Worm (Caenorhabditis elegans) whole organism, young adult: ENCODE measurements around the gene air-1.
A peak's percentile ranks its signal among the peaks of the same experiment; 100 is the strongest.

Experiments
- B0035.1 ChIP-seq: sonication (generic microtip); optimal IDR thresholded peaks from 2 replicates; lab custom pipeline; 2016; ENCODE audit warnings: missing genetic modification characterization, mild to moderate bottlenecking, missing compliant biosample characterization, missing genotype, missing genetic modification reagents
- B0261.1 ChIP-seq: sonication (generic microtip); optimal IDR thresholded peaks from 2 replicates; lab custom pipeline; 2016; ENCODE audit warnings: mild to moderate bottlenecking, missing genetic modification characterization, moderate library complexity, missing compliant biosample characterization
- C06A6.2 ChIP-seq: fragments of 200-800 bp; sonication (Bioruptor generic); conservative IDR thresholded peaks from 2 replicates; pipeline ENCODE4 v1.3.6; 2022; ENCODE audit warnings: missing genetic modification characterization, missing compliant biosample characterization
- D2030.7 ChIP-seq: fragments of 200-800 bp; sonication (Bioruptor generic); IDR thresholded peaks from 2 replicates; pipeline ENCODE4 v1.3.6; 2022; ENCODE audit warnings: missing genetic modification reagents, missing genetic modification characterization, missing compliant biosample characterization
- F22D6.2 ChIP-seq: sonication (generic microtip); optimal IDR thresholded peaks from 2 replicates; lab custom pipeline; 2016; ENCODE audit warnings: mild to moderate bottlenecking, missing genetic modification characterization, missing compliant biosample characterization
- F49E8.2 ChIP-seq: sonication (generic microtip); optimal IDR thresholded peaks from 3 replicates; lab custom pipeline; 2017; ENCODE audit warnings: missing genetic modification characterization, mild to moderate bottlenecking, missing compliant biosample characterization, antibody characterized with exemption, moderate library complexity; ENCODE audit not compliant: insufficient read depth
- F57A8.1 ChIP-seq: fragments of 200-800 bp; sonication (Bioruptor generic); optimal IDR thresholded peaks from 2 replicates; lab custom pipeline; 2018; ENCODE audit warnings: mild to moderate bottlenecking, missing genetic modification characterization, moderate library complexity, missing compliant biosample characterization
- Y53G8AR.9 ChIP-seq: fragments of 200-800 bp; sonication (Bioruptor generic); conservative IDR thresholded peaks from 2 replicates; pipeline ENCODE4 v1.3.6; 2022; ENCODE audit warnings: missing genetic modification reagents, missing genetic modification characterization, missing compliant biosample characterization
- akir-1 ChIP-seq: fragments of 200-800 bp; sonication (Bioruptor generic); optimal IDR thresholded peaks from 2 replicates; lab custom pipeline; 2018; ENCODE audit warnings: mild to moderate bottlenecking, missing genetic modification characterization, moderate library complexity, missing compliant biosample characterization
- aptf-2 ChIP-seq: fragments of 200-800 bp; sonication (Bioruptor generic); conservative IDR thresholded peaks from 2 replicates; pipeline ENCODE4 v1.3.6; 2022; ENCODE audit warnings: missing genetic modification reagents, missing genetic modification characterization, missing compliant biosample characterization
- aptf-3 ChIP-seq: fragments of 200-800 bp; sonication (Bioruptor generic); IDR thresholded peaks from 2 replicates; pipeline ENCODE4 v1.3.6; 2022; ENCODE audit warnings: missing genetic modification characterization, missing compliant biosample characterization
- athp-1 ChIP-seq: sonication (generic microtip); optimal IDR thresholded peaks from 2 replicates; lab custom pipeline; 2017; ENCODE audit warnings: mild to moderate bottlenecking, missing genetic modification characterization, missing compliant biosample characterization
- attf-6 ChIP-seq: fragments of 200-800 bp; sonication (Bioruptor generic); IDR thresholded peaks from 2 replicates; pipeline ENCODE4 v1.3.6; 2022; ENCODE audit warnings: missing genetic modification reagents, missing genetic modification characterization, missing compliant biosample characterization
- bed-1 ChIP-seq: fragments of 200-800 bp; sonication (Bioruptor generic); IDR thresholded peaks from 2 replicates; pipeline ENCODE4 v1.3.6; 2022; ENCODE audit warnings: missing genetic modification reagents, missing genetic modification characterization, missing compliant biosample characterization
- cebp-1 ChIP-seq, 2 experiments: fragments of 200-800 bp in 1 of 2; sonication (Bioruptor generic) in 1 of 2; sonication (generic microtip) in 1 of 2; IDR thresholded peaks in 1 of 2; optimal IDR thresholded peaks in 1 of 2; 2 replicates each; pipeline versions ENCODE4 v1.3.6 to Lab custom; 2017 to 2022; ENCODE audit warnings: missing compliant biosample characterization in 2 of 2, missing genetic modification characterization in 2 of 2, mild to moderate bottlenecking in 1 of 2, missing genetic modification reagents in 1 of 2, moderate library complexity in 1 of 2
- ceh-79 ChIP-seq: sonication (generic microtip); optimal IDR thresholded peaks from 2 replicates; lab custom pipeline; 2017; ENCODE audit warnings: mild to moderate bottlenecking, missing genetic modification characterization, missing compliant biosample characterization
- ekl-4 ChIP-seq: fragments of 200-800 bp; sonication (Bioruptor generic); IDR thresholded peaks from 2 replicates; pipeline ENCODE4 v1.3.6; 2022; ENCODE audit warnings: missing genetic modification reagents, missing genetic modification characterization, missing compliant biosample characterization
- fkh-3 ChIP-seq: sonication (generic microtip); optimal IDR thresholded peaks from 2 replicates; lab custom pipeline; 2016; ENCODE audit warnings: mild to moderate bottlenecking, missing genetic modification characterization, missing compliant biosample characterization
- him-1 ChIP-seq: sonication (generic microtip); optimal IDR thresholded peaks from 2 replicates; lab custom pipeline; 2016; ENCODE audit warnings: missing genotype, missing genetic modification reagents, missing genetic modification characterization, missing compliant biosample characterization
- let-526 ChIP-seq: fragments of 200-800 bp; sonication (Bioruptor generic); IDR thresholded peaks from 2 replicates; pipeline ENCODE4 v1.3.6; 2022; ENCODE audit warnings: missing genetic modification reagents, missing genetic modification characterization, missing compliant biosample characterization
- let-607 ChIP-seq, 2 experiments: fragments of 200-800 bp in 1 of 2; sonication (Bioruptor generic) in 1 of 2; sonication (generic microtip) in 1 of 2; optimal IDR thresholded peaks; 2 replicates each; lab custom pipeline; 2016 to 2018; ENCODE audit warnings: mild to moderate bottlenecking in 2 of 2, missing compliant biosample characterization in 2 of 2, missing genetic modification characterization in 2 of 2, moderate library complexity in 2 of 2, missing genotype in 1 of 2
- lin-54 ChIP-seq: fragments of 200-800 bp; sonication (Bioruptor generic); optimal IDR thresholded peaks from 2 replicates; lab custom pipeline; 2018; ENCODE audit warnings: mild to moderate bottlenecking, missing genetic modification characterization, missing compliant biosample characterization
- lsl-1 ChIP-seq: fragments of 200-800 bp; sonication (Bioruptor generic); optimal IDR thresholded peaks from 2 replicates; lab custom pipeline; 2018; ENCODE audit warnings: mild to moderate bottlenecking, missing genetic modification characterization, moderate library complexity, missing compliant biosample characterization
- madf-10 ChIP-seq: sonication (generic microtip); optimal IDR thresholded peaks from 2 replicates; lab custom pipeline; 2016; ENCODE audit warnings: mild to moderate bottlenecking, missing genetic modification characterization, missing compliant biosample characterization
- mel-28 ChIP-seq: sonication (generic microtip); optimal IDR thresholded peaks from 2 replicates; lab custom pipeline; 2016; ENCODE audit warnings: borderline replicate concordance, mild to moderate bottlenecking, missing genetic modification characterization, missing compliant biosample characterization
- nfya-2 ChIP-seq: fragments of 200-800 bp; sonication (Bioruptor generic); IDR thresholded peaks from 2 replicates; pipeline ENCODE4 v1.3.6; 2022; ENCODE audit warnings: missing genetic modification reagents, missing genetic modification characterization, missing compliant biosample characterization
- nhr-120 ChIP-seq: fragments of 200-800 bp; sonication (Bioruptor generic); IDR thresholded peaks from 2 replicates; pipeline ENCODE4 v1.3.6; 2022; ENCODE audit warnings: missing genetic modification characterization, missing compliant biosample characterization
- pbrm-1 ChIP-seq: fragments of 200-800 bp; sonication (Bioruptor generic); IDR thresholded peaks from 2 replicates; pipeline ENCODE4 v1.3.6; 2022; ENCODE audit warnings: missing genetic modification reagents, missing genetic modification characterization, missing compliant biosample characterization
- rec-8 ChIP-seq, 2 experiments: sonication (generic microtip); optimal IDR thresholded peaks; 2 replicates each; lab custom pipeline; 2016; ENCODE audit warnings: mild to moderate bottlenecking in 2 of 2, missing genetic modification characterization in 2 of 2, missing genetic modification reagents in 2 of 2, missing genotype in 2 of 2, missing biosample characterization in 1 of 2, missing compliant biosample characterization in 1 of 2, moderate library complexity in 1 of 2
- sdz-38 ChIP-seq: sonication (generic microtip); optimal IDR thresholded peaks from 2 replicates; lab custom pipeline; 2016; ENCODE audit warnings: missing genotype, missing genetic modification characterization, missing compliant biosample characterization
- sptf-2 ChIP-seq: fragments of 200-800 bp; sonication (Bioruptor generic); optimal IDR thresholded peaks from 2 replicates; lab custom pipeline; 2018; ENCODE audit warnings: mild to moderate bottlenecking, missing genetic modification characterization, missing compliant biosample characterization
- tbp1 ChIP-seq: fragments of 200-800 bp; sonication (Bioruptor generic); optimal IDR thresholded peaks from 2 replicates; lab custom pipeline; 2018; ENCODE audit warnings: mild to moderate bottlenecking, missing genetic modification characterization, missing compliant biosample characterization
- tlf-1 ChIP-seq: fragments of 200-800 bp; sonication (Bioruptor generic); optimal IDR thresholded peaks from 2 replicates; lab custom pipeline; 2018; ENCODE audit warnings: mild to moderate bottlenecking, missing genetic modification characterization, missing compliant biosample characterization
- xnd-1 ChIP-seq: sonication (generic microtip); optimal IDR thresholded peaks from 2 replicates; lab custom pipeline; 2016; ENCODE audit warnings: missing genotype, missing genetic modification reagents, missing genetic modification characterization, missing compliant biosample characterization
- zim-3 ChIP-seq: sonication (generic microtip); optimal IDR thresholded peaks from 2 replicates; lab custom pipeline; 2017; ENCODE audit warnings: mild to moderate bottlenecking, missing genetic modification characterization, moderate library complexity, missing compliant biosample characterization
- ztf-26 ChIP-seq: sonication (generic microtip); optimal IDR thresholded peaks from 2 replicates; lab custom pipeline; 2017; ENCODE audit warnings: missing genetic modification characterization, missing compliant biosample characterization
- ztf-28 ChIP-seq: fragments of 200-800 bp; sonication (Bioruptor generic); IDR thresholded peaks from 2 replicates; pipeline ENCODE4 v1.3.6; 2022; ENCODE audit warnings: missing genetic modification reagents, missing genetic modification characterization, missing compliant biosample characterization

The air-1 gene

DNA sequence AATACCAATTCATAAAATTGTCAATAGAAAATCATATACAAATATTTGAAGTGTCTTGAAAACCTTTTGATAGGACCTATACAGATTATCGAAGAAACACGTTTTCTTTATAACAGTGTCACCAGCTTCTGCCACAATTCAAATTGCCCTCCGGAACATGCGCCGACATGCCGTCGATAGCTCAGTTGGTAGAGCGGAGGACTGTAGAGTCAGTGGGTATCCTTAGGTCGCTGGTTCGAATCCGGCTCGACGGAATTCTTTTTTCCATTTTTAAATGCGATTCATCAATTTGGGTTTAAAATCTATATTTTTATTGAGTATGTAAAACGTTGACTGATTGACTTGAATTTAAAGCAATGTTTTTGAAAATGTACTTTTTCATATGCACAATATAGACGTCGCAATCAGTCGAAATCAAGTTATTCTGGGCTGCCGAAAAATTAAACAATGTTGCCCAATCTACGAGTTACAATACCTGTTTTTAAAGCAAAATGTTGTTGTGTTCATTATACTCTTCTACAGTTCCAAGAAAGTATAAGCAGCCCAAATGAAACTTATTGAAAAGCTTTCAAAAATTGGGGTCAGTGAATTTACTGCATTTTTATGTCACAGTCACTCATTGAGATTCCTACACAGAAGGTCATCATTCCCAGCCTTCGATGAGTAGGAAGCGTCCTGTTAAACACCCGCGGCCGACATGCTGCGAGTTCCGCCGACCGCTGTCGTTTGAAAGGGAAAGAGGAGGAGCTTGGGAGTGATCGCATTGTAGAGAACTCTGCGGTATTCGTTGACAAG is 26.2 kb downstream of the air-1 start (continued):
- no peak for TF ChIP-seq nhr-120 (GFP tag; lab: Robert Waterston, UW)
- TF ChIP-seq ceh-79 (tag; lab: Kevin White, UChicago) = no peak
- no peak for TF ChIP-seq akir-1
- peak; percentile 68 for TF ChIP-seq xnd-1 (tag; lab: Kevin White, UChicago)
- peak in 1 of 2 experiments; percentile 17 for TF ChIP-seq rec-8 (tag; optimal IDR thresholded peaks at IDR 0.05; lab: Kevin White, UChicago)
- peak; percentile 97 for TF ChIP-seq him-1
- TF ChIP-seq lsl-1 (GFP tag; lab: Kevin White, UChicago) = peak; percentile 67
- TF ChIP-seq ekl-4 = peak; percentile 80
- peak; percentile 16 for TF ChIP-seq ztf-26 (tag; lab: Kevin White, UChicago)
- no peak for TF ChIP-seq let-526 (GFP tag; lab: Robert Waterston, UW)
- no peak for TF ChIP-seq aptf-3 (GFP tag; lab: Robert Waterston, UW)
- TF ChIP-seq sptf-2 (GFP tag; lab: Kevin White, UChicago) = no peak
- TF ChIP-seq B0035.1 (tag; lab: Kevin White, UChicago) = peak; percentile 46
- TF ChIP-seq F57A8.1 (GFP tag; lab: Kevin White, UChicago) = no peak
- peak; percentile 82 for TF ChIP-seq Y53G8AR.9 (GFP tag; lab: Robert Waterston, UW)
- no peak for TF ChIP-seq cebp-1 (GFP tag; IDR thresholded peaks at IDR 0.05; lab: Robert Waterston, UW)
- TF ChIP-seq cebp-1 (tag; optimal IDR thresholded peaks at IDR 0.05; lab: Kevin White, UChicago) = peak; percentile 25
- peak; percentile 69 for TF ChIP-seq B0261.1 (tag; lab: Kevin White, UChicago)
- no peak for TF ChIP-seq mel-28
- TF ChIP-seq lin-54 (GFP tag; lab: Kevin White, UChicago) = no peak
- TF ChIP-seq athp-1 = no peak
- TF ChIP-seq ztf-28 (GFP tag; lab: Robert Waterston, UW) = no peak
- TF ChIP-seq aptf-2 (GFP tag; lab: Robert Waterston, UW) = no peak
- 0 out of 2 replicates have a peak, but pooled peaks have one; percentile 31 for TF ChIP-seq nfya-2 (GFP tag; lab: Robert Waterston, UW)
- TF ChIP-seq bed-1 = no peak
- peak; percentile 96 for TF ChIP-seq F49E8.2 (tag; lab: Kevin White, UChicago)
- TF ChIP-seq madf-10 (tag; lab: Kevin White, UChicago) = peak; percentile 39
- TF ChIP-seq let-607 (tag; optimal IDR thresholded peaks at IDR 0.05; lab: Kevin White, UChicago) = no peak
- peak; percentile 94 for TF ChIP-seq attf-6
- TF ChIP-seq F22D6.2 = no peak
- TF ChIP-seq pbrm-1 (GFP tag; lab: Robert Waterston, UW) = peak; percentile 98
- no peak for TF ChIP-seq C06A6.2
- TF ChIP-seq tbp1 = peak; percentile 88

DNA sequence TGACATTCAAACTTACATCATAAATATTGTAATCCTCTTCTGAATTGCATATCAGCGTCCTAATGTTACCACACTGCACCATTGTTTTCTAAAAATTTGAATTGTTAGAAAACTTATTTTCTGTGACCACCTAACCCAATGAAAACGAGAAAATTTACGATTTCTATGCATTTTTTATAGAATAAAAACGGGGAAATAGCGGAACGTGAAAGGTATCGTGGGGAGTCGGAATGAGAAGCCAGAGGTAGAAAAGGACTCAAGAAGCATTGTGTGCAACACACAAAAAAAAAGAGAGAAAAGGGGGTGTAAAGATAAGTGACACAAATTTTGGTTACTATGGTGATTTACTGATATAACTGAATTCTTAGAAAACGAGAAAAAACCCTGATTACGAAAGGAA is 28.9 kb downstream of the air-1 start, which contains the start of gene C16D9.6:
C16D9.6 (minus strand) TSS at position 101 of the 400 bp plus-strand sequence.
- TF ChIP-seq pbrm-1 (GFP tag; lab: Robert Waterston, UW) = no peak
- TF ChIP-seq sdz-38 (tag; lab: Kevin White, UChicago) = no peak
- TF ChIP-seq fkh-3 (tag; lab: Kevin White, UChicago) = no peak
- TF ChIP-seq tbp1 = no peak
- TF ChIP-seq tlf-1 (GFP tag; lab: Kevin White, UChicago) = no peak
- TF ChIP-seq zim-3 = no peak
- no peak for TF ChIP-seq D2030.7 (GFP tag; lab: Robert Waterston, UW)
